Worm (Caenorhabditis elegans): Measurements from ENCODE around the gene ergi-1.
"Not testable (repeated sequence)": the region's sequence is repeated elsewhere in the genome, so short reads cannot be mapped to it uniquely, and the experiment has no call there.

The ergi-1 gene

DNA sequence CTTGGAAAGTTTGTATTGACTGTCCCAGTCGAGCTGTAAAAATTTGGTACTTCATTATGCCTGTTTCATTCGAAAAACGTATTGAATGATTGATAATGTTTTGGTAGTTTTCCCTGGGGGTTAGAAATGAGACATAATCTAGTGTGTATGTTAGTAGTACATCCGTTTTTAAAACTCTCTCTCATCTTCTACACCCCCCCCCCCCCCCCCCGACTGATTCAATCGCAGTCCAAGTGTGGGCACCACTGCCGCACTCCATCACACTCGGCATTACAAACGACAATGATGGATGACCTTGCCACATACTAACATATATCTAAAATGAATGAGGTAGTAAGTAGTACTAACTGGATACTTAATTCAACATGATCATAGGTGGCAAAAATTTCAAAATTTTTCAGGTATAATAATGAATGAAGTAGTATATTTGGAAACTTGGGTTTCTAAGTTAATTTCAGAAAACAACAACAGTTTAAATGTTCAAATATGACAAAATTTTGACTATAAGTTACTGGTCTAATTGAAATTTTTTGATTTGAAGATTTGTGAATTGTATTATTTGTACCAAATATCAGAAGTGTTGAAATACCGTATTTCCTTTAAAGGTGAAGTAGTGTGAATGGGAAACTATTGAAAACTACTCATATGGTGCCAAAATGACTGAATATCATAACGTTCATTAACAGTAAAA, 6.5 kb upstream of the ergi-1 start:
- TF ChIP-seq unc-55 (GFP tag; optimal IDR thresholded peaks at IDR 0.05) (no peak), snpc-4 (tag; optimal IDR thresholded peaks at IDR 0.05) (no peak), alr-1 (tag; optimal IDR thresholded peaks at IDR 0.05) (no peak), nhr-25 (tag; optimal IDR thresholded peaks at IDR 0.05) (no peak), nhr-237 (tag; optimal IDR thresholded peaks at IDR 0.05) (no peak), ceh-16 (tag; optimal IDR thresholded peaks at IDR 0.05) (peak; percentile 17)

DNA sequence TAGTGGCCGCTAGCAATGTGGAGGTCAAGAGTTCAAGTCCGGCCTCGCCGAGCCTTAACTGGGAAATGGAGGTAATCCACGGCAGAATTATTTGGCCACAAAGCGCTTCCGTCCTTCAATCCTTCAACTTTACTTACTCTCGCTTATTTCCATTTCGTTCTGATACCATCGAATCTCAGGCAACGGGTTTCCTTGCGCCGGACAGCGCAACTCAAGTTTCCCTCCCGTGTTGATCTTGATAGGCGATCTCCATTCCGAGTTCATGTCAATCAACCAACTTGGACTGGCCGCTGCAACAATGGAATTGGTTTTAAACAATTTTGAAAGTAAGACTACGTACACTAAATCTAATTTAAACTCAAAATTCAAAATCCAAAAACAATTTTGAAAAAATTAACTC, 5.8 kb upstream of the ergi-1 start:
- TF ChIP-seq nhr-237 (tag; optimal IDR thresholded peaks at IDR 0.05): no peak
- peak; percentile 68 for TF ChIP-seq ceh-16 (tag; optimal IDR thresholded peaks at IDR 0.05)

DNA sequence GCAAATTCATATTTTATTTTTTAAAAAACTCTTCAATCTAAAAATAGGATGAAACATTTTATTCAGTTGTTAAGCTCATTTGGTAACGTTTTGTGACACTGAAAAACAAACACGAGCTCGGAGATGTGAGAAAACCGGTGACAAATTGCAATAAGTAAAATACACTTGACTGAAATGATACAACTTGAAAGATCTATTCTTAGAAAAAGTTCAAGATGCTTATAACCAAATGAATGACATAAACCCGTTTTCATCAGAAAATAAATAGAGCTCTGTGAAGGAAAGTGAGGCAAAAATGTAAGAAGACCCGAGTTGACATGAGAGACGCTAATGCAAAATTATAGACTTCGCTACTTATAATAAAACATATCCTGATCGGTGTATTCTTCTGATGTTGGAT, 4.3 kb upstream of the ergi-1 start, which contains the start of gene smex-2:
Gene smex-2 (minus strand): TSS at position 101 of the 400 bp plus-strand sequence.
- TF ChIP-seq mbf-1 (tag; optimal IDR thresholded peaks at IDR 0.05): no peak
- no peak for TF ChIP-seq nhr-237 (tag; optimal IDR thresholded peaks at IDR 0.05)
- TF ChIP-seq egl-27 (tag; optimal IDR thresholded peaks at IDR 0.05): no peak
- TF ChIP-seq fos-1 (tag; optimal IDR thresholded peaks at IDR 0.05): no peak
- TF ChIP-seq nhr-12 (tag; optimal IDR thresholded peaks at IDR 0.05): no peak
- no peak for TF ChIP-seq ztf-11 (tag; optimal IDR thresholded peaks at IDR 0.05)
- no peak for TF ChIP-seq ztf-1 (GFP tag; conservative IDR thresholded peaks at IDR 0.05)
- TF ChIP-seq alr-1 (tag; optimal IDR thresholded peaks at IDR 0.05): no peak
- TF ChIP-seq snpc-4 (tag; optimal IDR thresholded peaks at IDR 0.05): no peak

DNA sequence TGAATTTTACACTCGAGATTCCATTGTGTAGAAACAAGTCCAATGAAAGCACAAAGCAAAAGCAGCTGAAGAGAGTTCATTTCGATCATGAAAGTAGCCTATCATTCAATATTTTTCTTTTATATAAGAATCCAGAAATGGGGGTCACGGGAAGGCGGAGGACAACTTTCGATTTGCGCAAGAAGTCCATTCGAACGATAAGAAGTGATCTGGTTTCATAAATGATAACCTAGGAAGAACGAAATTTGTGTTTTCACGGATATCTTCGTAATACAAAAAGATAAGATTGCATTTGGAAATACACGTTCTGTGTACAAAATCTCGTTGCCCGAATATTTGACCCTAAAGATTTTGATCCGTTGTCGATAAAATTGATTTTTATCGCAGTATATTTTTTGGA, 3.7 kb downstream of the ergi-1 start, which contains the start of gene Y102A11A.5:
Gene Y102A11A.5 (minus strand): TSS at position 175 of the 400 bp plus-strand sequence.
- no peak for TF ChIP-seq blmp-1 (tag; optimal IDR thresholded peaks at IDR 0.05; ENCODE audit: insufficient read depth)
- TF ChIP-seq nhr-11 (tag; optimal IDR thresholded peaks at IDR 0.05): no peak
- TF ChIP-seq sma-3 (GFP tag; optimal IDR thresholded peaks at IDR 0.05): no peak
- TF ChIP-seq nhr-21 (tag; optimal IDR thresholded peaks at IDR 0.05): peak; percentile 45

DNA sequence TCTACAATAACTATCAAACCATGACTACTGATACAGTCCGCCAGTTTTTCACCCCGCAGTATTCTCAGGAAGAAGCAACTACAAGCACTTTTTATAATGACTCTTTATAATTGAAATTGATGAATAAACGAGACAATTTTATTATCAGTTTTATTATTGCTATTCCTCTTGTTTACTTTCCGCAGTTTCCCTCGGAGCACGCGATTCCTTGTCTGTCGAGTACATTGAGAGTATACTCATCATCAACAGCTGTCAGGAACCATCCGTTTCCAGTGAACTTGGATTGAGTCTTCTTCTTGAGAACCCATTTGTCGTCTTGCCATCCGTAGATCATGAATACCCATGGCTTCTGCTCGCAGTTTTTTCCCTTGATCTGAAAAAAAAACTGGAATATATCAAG, 4.2 kb downstream of the ergi-1 start:
- no peak for TF ChIP-seq fos-1 (tag; optimal IDR thresholded peaks at IDR 0.05)
- TF ChIP-seq elt-1 (tag; optimal IDR thresholded peaks at IDR 0.05): no peak
- no peak for TF ChIP-seq blmp-1 (tag; optimal IDR thresholded peaks at IDR 0.05; ENCODE audit: insufficient read depth)
- TF ChIP-seq ceh-82 (tag; optimal IDR thresholded peaks at IDR 0.05): no peak

DNA sequence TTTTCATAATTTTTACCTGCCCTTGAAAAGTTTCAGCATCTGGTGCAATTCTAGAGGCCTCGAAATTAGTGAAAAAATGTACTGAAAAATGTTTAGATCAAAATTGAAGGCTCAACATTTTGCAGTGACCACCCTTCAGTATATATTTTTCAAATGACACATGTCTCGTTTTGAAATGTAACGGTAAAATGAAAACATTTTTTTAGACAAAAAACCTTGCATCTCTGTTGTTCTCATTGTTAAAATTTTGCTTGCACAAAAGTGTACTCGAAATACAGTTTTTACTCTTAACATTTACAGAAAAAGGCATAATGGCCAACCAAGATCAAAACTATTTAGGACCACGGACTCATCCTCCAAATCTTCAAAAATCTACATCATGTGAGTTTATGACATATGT, 8.7 kb downstream of the ergi-1 start, which contains the start of gene Y102A11A.2:
Gene Y102A11A.2 (plus strand): TSS at position 301 of the 400 bp plus-strand sequence.
- TF ChIP-seq nhr-6, R02D3.7, mdl-1 (tag; optimal IDR thresholded peaks at IDR 0.05): not testable (repeated sequence)

DNA sequence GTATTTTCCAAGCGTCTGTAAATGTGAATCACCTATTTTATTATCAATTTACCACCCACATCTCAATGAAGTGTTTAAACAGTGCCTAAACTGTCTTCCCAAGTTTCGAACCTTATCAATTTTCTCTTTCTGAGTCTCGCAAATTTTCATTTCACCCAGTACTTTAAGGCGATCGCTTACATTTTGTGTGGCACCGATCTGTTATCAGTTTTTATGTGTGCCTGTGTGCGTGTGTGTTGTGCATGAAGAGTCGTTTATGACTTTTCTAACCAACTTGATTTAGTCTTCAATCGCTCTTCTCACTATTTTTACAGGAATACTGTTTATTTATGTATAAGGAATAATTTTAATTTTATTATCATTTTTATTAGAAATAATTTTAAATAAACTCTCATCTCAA, 9.7 kb downstream of the ergi-1 start:
- peak; percentile 13 for TF ChIP-seq fos-1 (tag; optimal IDR thresholded peaks at IDR 0.05)

DNA sequence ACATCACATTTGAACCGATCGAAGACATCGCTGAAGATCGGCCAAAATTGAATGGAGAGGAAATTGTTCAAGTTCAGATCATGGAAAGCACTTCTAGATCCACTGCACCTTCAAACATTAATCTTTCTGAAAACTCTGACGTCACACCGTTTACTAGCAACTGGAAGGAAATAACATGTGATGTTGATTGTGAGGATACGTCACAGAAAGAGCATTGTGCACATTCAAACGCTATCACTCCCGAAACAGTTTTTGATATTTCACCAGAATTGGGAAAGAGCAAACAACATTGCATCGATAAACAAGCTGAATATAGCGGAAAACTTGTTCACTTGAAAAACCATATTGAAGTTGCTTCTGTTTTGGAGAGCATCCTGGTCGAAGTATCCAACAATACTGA, 13.5 kb downstream of the ergi-1 start:
- TF ChIP-seq nhr-11 (tag; optimal IDR thresholded peaks at IDR 0.05) (no peak), ztf-4 (tag; optimal IDR thresholded peaks at IDR 0.05) (no peak), ceh-16 (tag; optimal IDR thresholded peaks at IDR 0.05) (no peak), unc-55 (GFP tag; optimal IDR thresholded peaks at IDR 0.05) (no peak), snpc-4 (tag; optimal IDR thresholded peaks at IDR 0.05) (no peak), Y55F3AM.14 (GFP tag; optimal IDR thresholded peaks at IDR 0.05) (no peak), sma-9 (GFP tag; optimal IDR thresholded peaks at IDR 0.05) (no peak), sma-9 (tag; optimal IDR thresholded peaks at IDR 0.05) (no peak), ceh-82 (tag; optimal IDR thresholded peaks at IDR 0.05) (no peak), dmd-4 (tag; optimal IDR thresholded peaks at IDR 0.05) (no peak), zag-1 (tag; optimal IDR thresholded peaks at IDR 0.05) (no peak), ztf-11 (tag; optimal IDR thresholded peaks at IDR 0.05) (no peak)

Data from whole organism, L2 larva.